Fruit fly (Drosophila melanogaster): ENCODE results near the gene CG31098.

Gene CG31098

DNA sequence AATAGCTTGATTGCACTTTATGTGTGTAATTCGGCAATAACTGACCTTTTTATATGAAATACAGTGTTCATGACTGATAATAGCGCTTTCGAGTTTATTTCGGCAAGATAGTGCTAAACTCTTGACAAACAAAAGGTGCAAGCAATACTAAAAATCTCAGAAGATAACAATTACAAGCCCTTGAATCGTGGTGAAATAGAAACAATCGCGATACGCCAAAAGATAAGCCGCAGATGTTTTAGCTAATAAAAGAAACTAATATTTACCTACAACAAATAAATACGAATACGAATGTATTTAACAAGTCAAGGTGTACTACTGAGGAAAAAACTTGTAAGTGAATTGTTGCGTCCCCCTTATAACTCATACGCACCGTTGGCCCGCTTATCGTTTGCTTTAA is 17.5 kb downstream of the CG31098 start:
- TF ChIP-seq CTCF (optimal IDR thresholded peaks at IDR 0.05) (no peak), CG8478 (optimal IDR thresholded peaks at IDR 0.05) (no peak)

DNA sequence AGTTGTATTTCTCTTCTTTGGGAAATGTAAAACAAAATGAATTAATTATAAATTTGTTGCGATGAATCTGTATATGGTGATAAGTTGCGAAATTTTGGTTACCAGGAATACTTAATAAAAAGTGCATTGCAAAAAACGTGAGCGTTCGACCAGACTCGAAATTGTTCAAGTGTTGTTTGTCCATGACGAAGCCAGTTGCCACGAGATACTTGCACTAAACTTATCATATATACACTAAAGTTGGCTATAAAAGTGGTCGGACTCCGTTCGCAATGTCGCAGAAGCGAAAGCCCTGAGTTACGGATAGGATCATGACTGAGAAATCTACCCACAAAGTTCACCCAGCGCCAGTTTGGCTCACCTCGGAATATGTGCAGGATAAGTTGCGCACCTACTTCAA is 19.2 kb downstream of the CG31098 start, which contains the start of gene CG11878:
Gene CG11878 (plus strand): TSS at position 301 of the 400 bp plus-strand sequence.
- no peak for TF ChIP-seq CTCF (optimal IDR thresholded peaks at IDR 0.05)
- no peak for TF ChIP-seq CG8478 (optimal IDR thresholded peaks at IDR 0.05)

DNA sequence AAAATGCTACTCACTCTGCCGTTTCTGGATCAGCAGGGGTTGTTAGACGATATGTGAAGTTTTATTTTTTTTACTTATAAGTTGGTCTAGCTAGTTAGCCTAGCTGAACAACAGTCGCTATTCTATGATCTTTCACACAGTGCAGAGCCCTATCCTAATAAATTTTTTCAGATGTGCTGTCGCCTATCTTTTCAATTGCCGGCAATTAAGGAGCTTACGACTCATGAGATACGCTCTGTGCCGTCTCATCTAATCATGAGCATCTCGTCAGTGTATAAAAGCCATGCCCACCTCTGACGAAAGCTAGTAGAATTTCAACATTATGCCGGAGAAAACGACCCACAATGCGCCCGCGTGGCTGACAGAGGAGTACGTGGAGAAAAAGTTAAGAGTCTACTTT is 22.9 kb downstream of the CG31098 start, which contains the start of the genes CG11889 and CG11891:
Gene CG11889 (plus strand): TSS at position 301 of the 400 bp plus-strand sequence.
Gene CG11891 (plus strand): TSS at position 301 of the 400 bp plus-strand sequence.
- no peak for TF ChIP-seq CTCF (optimal IDR thresholded peaks at IDR 0.05)

DNA sequence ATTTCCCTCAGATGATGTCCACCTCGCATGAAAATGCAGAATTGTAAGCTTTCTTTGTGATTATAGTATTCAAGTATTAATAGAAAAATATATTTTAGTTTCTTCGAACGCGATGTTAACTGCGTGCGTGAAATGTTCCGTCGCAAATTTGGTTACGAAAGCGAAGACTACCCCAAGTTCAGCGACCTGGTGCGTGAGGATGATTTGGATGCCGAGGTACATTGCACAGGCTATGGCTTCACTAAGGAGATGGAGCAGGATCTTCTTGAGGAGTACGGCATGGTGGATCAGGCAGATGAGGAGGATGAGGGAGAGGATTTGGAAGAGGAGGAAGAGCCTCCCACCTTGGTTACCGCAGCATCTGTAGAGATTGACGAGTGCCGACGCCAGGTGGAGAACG is 26.0 kb downstream of the CG31098 start:
- TF ChIP-seq CTCF (optimal IDR thresholded peaks at IDR 0.05) = no peak
- no peak for TF ChIP-seq CG8478 (optimal IDR thresholded peaks at IDR 0.05)

DNA sequence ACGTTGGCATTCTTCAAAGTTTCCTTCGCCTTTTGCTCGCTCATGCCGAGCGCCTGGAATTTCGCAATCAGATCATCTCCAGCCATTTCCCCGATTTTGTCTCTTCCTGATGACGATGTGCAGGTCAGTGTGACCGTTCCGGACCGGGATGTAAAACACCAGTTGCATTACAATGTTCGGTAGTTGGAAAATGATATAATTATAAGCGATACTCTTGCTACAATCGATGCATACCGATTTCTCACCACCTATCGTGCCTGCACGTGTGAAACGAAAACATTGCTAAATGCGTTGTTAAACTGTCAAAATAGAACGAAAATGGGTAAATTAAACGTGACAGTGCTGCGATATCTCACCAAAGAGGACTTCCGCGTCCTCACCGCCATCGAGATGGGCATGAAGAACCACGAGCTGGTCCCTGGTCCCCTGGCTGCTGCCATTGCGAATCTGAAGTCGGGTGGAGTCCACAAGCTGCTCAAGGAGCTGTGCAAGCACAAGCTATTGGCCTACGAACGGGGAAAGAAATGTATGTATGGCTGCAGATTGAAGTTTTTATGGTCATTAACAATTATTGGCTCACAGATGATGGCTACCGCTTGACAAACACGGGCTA is 27.1 kb downstream of the CG31098 start, which contains the start of the genes GlnRS and RIOK2:
Gene GlnRS (minus strand): TSS at position 133 of the 613 bp plus-strand sequence.
Gene RIOK2 (plus strand): TSS at position 256 of the 613 bp plus-strand sequence.
- peak; percentile 0 to 51 for TF ChIP-seq CTCF (optimal IDR thresholded peaks at IDR 0.05)
- TF ChIP-seq CG8478 (optimal IDR thresholded peaks at IDR 0.05) = no peak

DNA sequence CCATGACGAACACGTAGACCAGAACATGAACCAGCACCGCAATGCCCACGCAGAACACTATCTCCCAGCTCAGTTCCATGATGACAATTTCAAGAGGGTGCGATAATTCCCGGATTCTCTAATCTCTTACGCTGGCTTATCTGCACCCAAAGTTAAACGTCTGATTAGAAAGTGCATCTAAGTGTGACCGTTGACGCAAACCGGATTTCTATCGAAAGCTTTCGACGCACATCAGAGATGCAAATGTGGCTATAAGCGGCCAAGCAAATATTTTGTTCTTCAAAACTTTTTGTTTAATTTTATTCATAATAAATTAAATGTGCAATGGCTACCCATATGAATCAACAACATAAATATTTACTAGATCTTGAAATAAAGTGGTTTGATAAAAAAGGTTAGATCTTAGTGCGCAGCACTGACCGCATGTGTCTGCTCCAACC is 30.4 kb downstream of the CG31098 start, which contains the start of the genes Kdsr and CG11858:
Gene Kdsr (minus strand): TSS at position 177 of the 440 bp plus-strand sequence.
Gene CG11858 (plus strand): TSS at position 420 of the 440 bp plus-strand sequence.
- TF ChIP-seq CG8478 (optimal IDR thresholded peaks at IDR 0.05) (no peak), CTCF (optimal IDR thresholded peaks at IDR 0.05) (no peak)

DNA sequence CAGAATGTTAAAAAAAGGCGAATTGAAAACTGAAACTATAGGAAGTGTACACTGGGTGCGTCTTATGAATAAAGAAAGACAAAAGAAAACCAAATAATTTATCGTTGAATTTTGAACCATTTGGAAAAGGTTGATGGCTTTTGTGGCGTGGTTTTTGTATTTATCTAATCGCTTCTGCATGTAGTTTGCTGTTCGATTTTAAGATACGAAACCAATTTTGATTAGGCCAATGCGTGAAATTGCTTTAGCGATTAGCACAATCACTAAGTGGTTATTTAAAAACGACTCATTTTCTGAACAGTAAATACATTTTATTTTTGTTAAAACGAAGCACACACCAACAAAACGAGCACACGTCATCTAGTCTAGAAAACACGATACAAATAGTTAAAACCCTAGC is 32.1 kb downstream of the CG31098 start:
- TF ChIP-seq CTCF (optimal IDR thresholded peaks at IDR 0.05) = no peak
- no peak for TF ChIP-seq CG8478 (optimal IDR thresholded peaks at IDR 0.05)

DNA sequence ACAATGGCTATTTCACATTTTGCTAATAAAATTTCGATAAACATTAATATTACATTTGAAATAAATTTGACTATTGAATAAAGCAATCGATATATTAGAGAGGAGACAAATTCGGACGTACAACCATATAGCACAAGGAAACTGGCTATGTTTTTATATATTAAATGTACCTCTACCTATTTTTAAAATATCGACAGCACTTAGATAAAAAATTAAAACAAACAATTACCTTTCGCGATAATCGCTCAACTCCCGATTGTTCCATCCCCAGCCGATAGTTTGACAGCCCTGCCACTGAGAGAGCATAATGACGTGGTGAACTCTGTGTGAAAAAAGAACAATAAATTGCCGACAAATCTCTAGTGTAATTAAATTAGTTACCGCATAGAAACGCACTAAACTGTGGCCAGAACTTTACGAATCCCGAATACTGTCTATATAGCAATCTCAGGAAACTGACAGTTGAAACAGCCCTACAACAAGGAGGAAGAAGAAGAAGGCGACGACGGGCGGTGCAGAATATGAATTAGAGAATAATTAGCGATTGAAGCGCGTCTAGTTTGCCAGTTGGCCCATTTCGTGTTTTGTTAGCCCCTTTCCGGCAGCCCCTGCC is 34.0 kb downstream of the CG31098 start, which contains the start of gene CG11857:
Gene CG11857 (plus strand): TSS at position 271 of the 613 bp plus-strand sequence.
- TF ChIP-seq CTCF (optimal IDR thresholded peaks at IDR 0.05) = peak; percentile 7 to 17
- TF ChIP-seq CG8478 (optimal IDR thresholded peaks at IDR 0.05) = no peak

DNA sequence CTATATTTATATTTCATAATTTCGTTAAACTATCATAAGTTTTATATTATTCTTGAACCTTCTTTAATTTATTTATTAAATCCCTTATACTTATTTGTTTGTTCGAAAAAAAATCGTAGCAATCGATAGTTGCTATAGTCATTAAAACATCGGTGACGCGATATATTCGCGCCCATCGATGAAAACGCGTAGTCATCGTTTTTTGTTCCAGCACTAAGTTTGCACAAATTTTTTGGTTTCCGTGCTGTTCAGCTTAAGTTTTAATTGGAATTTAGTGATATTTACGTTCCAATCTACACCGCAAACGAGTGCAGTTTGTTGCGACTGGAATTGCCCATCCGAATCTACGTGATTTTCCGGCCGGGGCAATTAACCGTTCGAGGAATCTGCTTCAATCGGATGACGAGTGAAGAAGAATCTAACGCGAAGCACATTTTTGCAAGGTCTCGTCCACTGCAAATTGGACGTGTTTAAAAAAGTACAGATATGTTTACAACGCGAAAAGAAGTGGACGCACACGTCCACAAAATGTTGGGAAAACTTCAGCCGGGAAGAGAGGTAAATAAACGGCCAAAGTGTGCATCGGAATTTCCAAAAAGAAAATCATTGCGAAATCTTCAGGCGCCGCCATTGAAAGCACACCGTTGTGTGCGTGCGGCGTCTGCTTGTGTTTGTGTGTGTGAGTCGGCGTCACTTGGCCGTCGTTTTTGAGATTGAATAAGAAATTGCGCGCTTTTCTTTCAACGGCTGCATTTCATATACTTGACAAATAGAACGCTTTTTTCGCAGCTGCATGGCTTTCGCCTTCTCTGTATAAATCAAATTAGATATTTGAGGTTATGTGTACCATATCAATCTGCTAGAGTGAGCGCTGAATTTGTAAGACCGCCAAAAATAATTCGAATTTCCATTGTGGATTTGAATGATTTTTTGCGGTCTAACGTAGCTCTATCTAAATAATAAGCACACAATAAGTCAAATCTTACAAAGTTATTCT is 43.3 kb downstream of the CG31098 start, which contains the start of gene Nup358:
Gene Nup358 (plus strand): TSS at position 204 of the 997 bp plus-strand sequence.
- TF ChIP-seq CTCF (optimal IDR thresholded peaks at IDR 0.05) (peak; percentile 8 to 30), CG8478 (optimal IDR thresholded peaks at IDR 0.05) (no peak)

DNA sequence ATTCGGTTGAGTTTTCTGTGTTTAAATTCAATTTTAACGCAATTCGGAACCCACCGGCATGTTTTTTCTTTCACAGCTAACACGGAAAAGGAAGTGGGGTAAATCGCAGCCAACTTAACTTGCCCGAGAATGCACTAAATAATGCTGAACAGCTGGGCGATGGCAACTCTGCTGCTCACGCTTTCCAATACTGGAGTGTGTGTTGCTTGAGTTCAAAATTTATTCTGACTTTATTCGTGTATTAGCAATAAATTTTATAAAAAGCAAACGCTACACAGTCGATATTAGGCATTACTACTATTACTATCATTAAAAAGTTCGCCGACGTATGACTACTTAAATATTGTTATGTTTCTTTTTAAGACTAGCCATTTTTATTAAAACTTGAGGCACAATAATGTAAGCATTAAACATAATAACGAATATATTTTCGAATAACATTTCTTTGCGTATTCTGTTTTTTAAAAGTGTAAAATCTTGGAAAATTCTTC is 45.4 kb downstream of the CG31098 start, which contains the start of the genes RpS27 and Nup37:
Gene RpS27 (minus strand): TSS at position 136 of the 491 bp plus-strand sequence.
Gene Nup37 (plus strand): TSS at position 280 of the 491 bp plus-strand sequence.
- peak in 1 of 2 experiments; percentile 31 for TF ChIP-seq CTCF (optimal IDR thresholded peaks at IDR 0.05)
- TF ChIP-seq CG8478 (optimal IDR thresholded peaks at IDR 0.05) = no peak

DNA sequence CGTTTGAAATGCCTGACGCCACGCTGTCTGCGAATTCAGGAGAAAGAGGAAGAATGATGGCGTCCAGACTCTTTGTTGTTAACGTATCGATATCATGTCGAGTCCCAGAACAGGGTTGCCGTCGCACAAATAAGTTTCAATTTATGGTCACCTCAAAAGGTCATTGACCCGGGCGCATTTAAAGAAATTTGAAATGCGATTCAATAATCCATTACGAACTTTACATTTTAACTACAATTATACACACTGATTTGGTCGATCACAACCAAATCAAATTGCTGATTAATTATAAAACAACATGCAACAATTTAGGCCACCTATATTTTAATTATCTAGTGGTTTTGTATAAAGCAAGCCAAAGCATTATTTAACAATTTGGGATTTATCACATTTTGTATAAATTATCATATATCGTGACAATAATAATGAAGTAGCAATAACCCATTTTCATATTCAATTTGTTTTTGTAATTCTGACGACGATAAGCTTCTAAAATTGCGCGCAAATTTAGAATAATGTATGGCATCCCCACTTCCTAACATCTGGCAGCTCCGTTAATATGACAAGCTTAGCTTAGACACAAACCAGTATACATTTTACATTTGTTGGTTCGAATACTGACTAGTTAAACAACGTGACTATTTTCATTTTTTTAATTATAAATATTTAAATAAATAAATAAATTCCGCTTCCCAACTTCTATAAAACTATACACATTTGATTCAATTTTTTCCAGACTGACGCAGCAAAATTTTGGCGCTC is 47.5 kb downstream of the CG31098 start, which contains the start of gene bam:
Gene bam (minus strand): TSS at position 58 of the 762 bp plus-strand sequence.
- TF ChIP-seq CG8478 (optimal IDR thresholded peaks at IDR 0.05) (no peak), CTCF (optimal IDR thresholded peaks at IDR 0.05) (peak; percentile 34 to 61)

DNA sequence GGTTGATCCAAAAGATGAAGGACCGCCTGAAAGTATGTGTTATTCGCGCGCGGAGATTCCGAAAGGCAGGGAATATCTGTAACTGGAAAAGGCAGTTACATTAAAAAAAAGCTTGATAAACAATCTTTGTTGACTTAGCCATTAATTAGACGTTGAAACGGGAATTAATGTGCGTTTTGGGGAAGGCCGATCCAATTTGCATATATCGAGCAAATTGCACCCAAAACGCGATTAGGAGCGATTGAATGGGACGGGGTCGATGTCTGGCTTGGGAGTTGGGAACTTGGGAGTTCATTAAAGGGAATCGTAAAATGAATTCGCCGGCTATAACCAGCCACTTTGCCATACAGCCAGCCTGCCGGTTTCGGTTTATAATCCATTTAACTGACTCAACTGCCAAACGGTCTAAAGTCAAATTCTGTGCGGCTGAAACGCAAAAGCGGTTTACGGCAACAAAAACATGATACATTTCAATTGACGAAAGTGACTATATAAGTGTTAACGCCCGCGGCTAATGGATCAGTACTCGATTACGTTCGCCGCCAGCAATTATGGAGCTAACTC is 51.2 kb downstream of the CG31098 start, which contains the start of gene CG11854:
Gene CG11854 (plus strand): TSS at position 514 of the 564 bp plus-strand sequence.
- TF ChIP-seq CTCF (optimal IDR thresholded peaks at IDR 0.05) (no peak), CG8478 (optimal IDR thresholded peaks at IDR 0.05) (no peak)
